Worm (Caenorhabditis elegans) whole organism, L3 larva: ENCODE measurements around the gene puf-8.

Experiments
- ZK546.5 ChIP-seq: sonication (generic microtip); optimal IDR thresholded peaks from 2 replicates; lab custom pipeline; 2017; ENCODE audit warnings: missing biosample characterization, missing genetic modification characterization
- fos-1 ChIP-seq: fragments of 150-350 bp; optimal IDR thresholded peaks from 2 replicates; lab custom pipeline; 2014; ENCODE audit warnings: missing biosample characterization, missing genetic modification characterization
- jun-1 ChIP-seq: fragments of 150-350 bp; optimal IDR thresholded peaks from 2 replicates; lab custom pipeline; 2014; ENCODE audit warnings: missing biosample characterization, missing genetic modification reagents, missing genetic modification characterization
- lin-15B ChIP-seq: fragments of 150-350 bp; optimal IDR thresholded peaks from 2 replicates; lab custom pipeline; 2014; ENCODE audit warnings: missing biosample characterization, missing genetic modification characterization
- nhr-28 ChIP-seq: fragments of 150-350 bp; optimal IDR thresholded peaks from 2 replicates; lab custom pipeline; 2014; ENCODE audit warnings: missing biosample characterization, missing genetic modification characterization
- nhr-76 ChIP-seq: fragments of 150-350 bp; sonication (generic microtip); optimal IDR thresholded peaks from 5 replicates; lab custom pipeline; 2014; ENCODE audit warnings: missing biosample characterization, missing genetic modification characterization
- nhr-77 ChIP-seq: fragments of 150-350 bp; optimal IDR thresholded peaks from 2 replicates; lab custom pipeline; 2014; ENCODE audit warnings: missing biosample characterization, missing genetic modification characterization
- tbx-2 ChIP-seq: sonication (generic microtip); optimal IDR thresholded peaks from 2 replicates; lab custom pipeline; 2016; ENCODE audit warnings: mild to moderate bottlenecking, missing genetic modification characterization, missing compliant biosample characterization

- TF ChIP-seq ZK546.5 (tag; lab: Kevin White, UChicago) (no peak), nhr-28 (tag; lab: Kevin White, UChicago) (no peak), tbx-2 (tag; lab: Kevin White, UChicago) (no peak), lin-15B (tag; lab: Kevin White, UChicago) (no peak), fos-1 (tag; lab: Kevin White, UChicago) (no peak), jun-1 (tag; lab: Kevin White, UChicago) (no peak), nhr-76 (tag; lab: Kevin White, UChicago) (no peak), nhr-77 (tag; lab: Kevin White, UChicago) (no peak)
Measured at ce11 chrII:7287140-7287539, 10.9 kb downstream of the puf-8 start.
